Worm (Caenorhabditis elegans) whole organism, L3 larva: ENCODE results near the gene F21C10.11.

Source experiments
- ZK546.5 ChIP-seq: sonication (generic microtip); optimal IDR thresholded peaks from 2 replicates; lab custom pipeline; 2017; ENCODE audit warnings: missing biosample characterization, missing genetic modification characterization
- daf-12 ChIP-seq: fragments of 150-350 bp; optimal IDR thresholded peaks from 2 replicates; lab custom pipeline; 2014; ENCODE audit warnings: missing biosample characterization, missing genetic modification reagents, missing genetic modification characterization
- egl-27 ChIP-seq: sonication (generic microtip); optimal IDR thresholded peaks from 4 replicates; lab custom pipeline; 2017; ENCODE audit warnings: missing biosample characterization, missing genetic modification reagents, missing genetic modification characterization
- mdl-1 ChIP-seq: fragments of 150-350 bp; optimal IDR thresholded peaks from 2 replicates; lab custom pipeline; 2014; ENCODE audit warnings: missing biosample characterization, missing genetic modification characterization
- nhr-67 ChIP-seq: fragments of 150-350 bp; optimal IDR thresholded peaks from 2 replicates; lab custom pipeline; 2014; ENCODE audit warnings: missing biosample characterization, missing genetic modification characterization

ce11 chrV:9148151-9148550 is 24.9 kb downstream of the F21C10.11 start:
- TF ChIP-seq ZK546.5 (tag; lab: Kevin White, UChicago) (no peak), mdl-1 (tag; lab: Kevin White, UChicago) (no peak), egl-27 (tag; lab: Kevin White, UChicago) (no peak), daf-12 (tag; lab: Kevin White, UChicago) (no peak), nhr-67 (tag; lab: Kevin White, UChicago) (no peak)
